Fruit fly (Drosophila melanogaster) whole organism, embryonic: Measurements from ENCODE around the gene Ythdf.
A peak's percentile ranks its signal among the peaks of the same experiment; 100 is the strongest.

ENCODE experiments used
- ATbp ChIP-seq: fragments of 200-800 bp; sonication (Bioruptor generic); optimal IDR thresholded peaks from 2 replicates; lab custom pipeline; 2017; ENCODE audit warnings: missing biosample characterization, mild to moderate bottlenecking, missing genetic modification characterization, missing genetic modification reagents
- CG10462 ChIP-seq: fragments of 200-800 bp; sonication (Bioruptor generic); optimal IDR thresholded peaks from 2 replicates; lab custom pipeline; 2016; ENCODE audit warnings: missing biosample characterization, missing genetic modification characterization
- CG10654 ChIP-seq: fragments of 200-800 bp; sonication (Bioruptor generic); optimal IDR thresholded peaks from 2 replicates; lab custom pipeline; 2016; ENCODE audit warnings: missing biosample characterization, missing genetic modification characterization
- CG10959 ChIP-seq: fragments of 200-800 bp; sonication (Bioruptor generic); IDR thresholded peaks from 2 replicates; pipeline ENCODE4 v1.3.6; 2022; ENCODE audit warnings: missing biosample characterization, missing genetic modification characterization
- CG10979 ChIP-seq: fragments of 200-800 bp; sonication (Bioruptor generic); optimal IDR thresholded peaks from 2 replicates; lab custom pipeline; 2018; ENCODE audit warnings: missing biosample characterization, mild to moderate bottlenecking, missing genetic modification characterization, moderate library complexity
- CG11093 ChIP-seq: fragments of 200-800 bp; sonication (Bioruptor generic); IDR thresholded peaks from 3 replicates; pipeline ENCODE4 v1.3.6; 2022; ENCODE audit warnings: missing biosample characterization, missing genetic modification characterization
- CG13287 ChIP-seq: fragments of 200-800 bp; sonication (Bioruptor generic); IDR thresholded peaks from 2 replicates; pipeline ENCODE4 v1.3.6; 2022; ENCODE audit warnings: missing biosample characterization, missing genetic modification characterization; ENCODE audit not compliant: partially characterized antibody
- CG14965 ChIP-seq: fragments of 200-800 bp; sonication (Bioruptor generic); optimal IDR thresholded peaks from 2 replicates; lab custom pipeline; 2016; ENCODE audit warnings: missing biosample characterization, missing genetic modification characterization, borderline replicate concordance
- CG15011 ChIP-seq: fragments of 200-800 bp; sonication (Bioruptor generic); optimal IDR thresholded peaks from 3 replicates; lab custom pipeline; 2018; ENCODE audit warnings: missing biosample characterization, mild to moderate bottlenecking, missing genetic modification characterization
- CG15073 ChIP-seq: fragments of 200-800 bp; sonication (Bioruptor generic); optimal IDR thresholded peaks from 2 replicates; lab custom pipeline; 2016; ENCODE audit warnings: missing biosample characterization, missing genetic modification characterization
- CG15601 ChIP-seq: fragments of 200-800 bp; sonication (Bioruptor generic); optimal IDR thresholded peaks from 3 replicates; lab custom pipeline; 2019; ENCODE audit warnings: missing biosample characterization, mild to moderate bottlenecking, missing genetic modification characterization, moderate library complexity
- CG32532 ChIP-seq: fragments of 200-800 bp; sonication (Bioruptor generic); IDR thresholded peaks from 2 replicates; pipeline ENCODE4 v1.3.6; 2022; ENCODE audit warnings: missing biosample characterization, missing genetic modification characterization
- CG3407 ChIP-seq: fragments of 200-800 bp; sonication (Bioruptor generic); optimal IDR thresholded peaks from 2 replicates; lab custom pipeline; 2018; ENCODE audit warnings: missing biosample characterization, mild to moderate bottlenecking, missing genetic modification characterization
- CG34224 ChIP-seq: fragments of 200-800 bp; sonication (Bioruptor generic); IDR thresholded peaks from 3 replicates; pipeline ENCODE4 v1.3.6; 2022; ENCODE audit warnings: missing biosample characterization, missing genetic modification characterization; ENCODE audit not compliant: partially characterized antibody
- CG34376 ChIP-seq: fragments of 200-800 bp; sonication (Bioruptor generic); optimal IDR thresholded peaks from 2 replicates; lab custom pipeline; 2018; ENCODE audit warnings: missing biosample characterization, mild to moderate bottlenecking, missing genetic modification characterization
- CG4282 ChIP-seq: fragments of 200-800 bp; sonication (Bioruptor generic); optimal IDR thresholded peaks from 2 replicates; lab custom pipeline; 2016; ENCODE audit warnings: missing biosample characterization, missing genetic modification characterization
- CG4404 ChIP-seq: fragments of 200-800 bp; sonication (Bioruptor generic); IDR thresholded peaks from 2 replicates; pipeline ENCODE4 v1.3.6; 2022; ENCODE audit warnings: missing biosample characterization, missing genetic modification characterization
- CG4707 ChIP-seq: fragments of 200-800 bp; sonication (Bioruptor generic); optimal IDR thresholded peaks from 2 replicates; lab custom pipeline; 2018; ENCODE audit warnings: missing biosample characterization, mild to moderate bottlenecking, missing genetic modification characterization, moderate library complexity
- CG6654 ChIP-seq: fragments of 200-800 bp; sonication (Bioruptor generic); optimal IDR thresholded peaks from 2 replicates; lab custom pipeline; 2017; ENCODE audit warnings: missing biosample characterization, mild to moderate bottlenecking, missing genetic modification characterization
- CG7987 ChIP-seq: fragments of 200-800 bp; sonication (Bioruptor generic); optimal IDR thresholded peaks from 2 replicates; lab custom pipeline; 2018; ENCODE audit warnings: missing biosample characterization, mild to moderate bottlenecking, missing genetic modification characterization, moderate library complexity
- CG8290 ChIP-seq, 3 experiments: fragments of 200-800 bp; sonication (Bioruptor generic); optimal IDR thresholded peaks; 2 replicates each; lab custom pipeline; 2016 to 2019; ENCODE audit warnings: missing biosample characterization in 3 of 3, missing genetic modification characterization in 3 of 3, mild to moderate bottlenecking in 2 of 3, moderate library complexity in 1 of 3
- Dip3 ChIP-seq: fragments of 200-800 bp; sonication (Bioruptor generic); optimal IDR thresholded peaks from 3 replicates; lab custom pipeline; 2016; ENCODE audit warnings: missing biosample characterization, missing genetic modification characterization
- Doc2 ChIP-seq: fragments of 200-800 bp; sonication (Bioruptor generic); IDR thresholded peaks from 2 replicates; pipeline ENCODE4 v1.3.6; 2022; ENCODE audit warnings: missing biosample characterization, missing genetic modification characterization
- Eip74EF ChIP-seq, 2 experiments: fragments of 200-800 bp in 1 of 2; fragments of >200 bp in 1 of 2; sonication (Bioruptor generic) in 1 of 2; optimal IDR thresholded peaks; 2 replicates each; lab custom pipeline; 2017 to 2019; ENCODE audit warnings: missing biosample characterization in 2 of 2, missing genetic modification characterization in 2 of 2, mild to moderate bottlenecking in 1 of 2, moderate library complexity in 1 of 2
- Gug ChIP-seq: fragments of 200-800 bp; sonication (Bioruptor generic); IDR thresholded peaks from 4 replicates; pipeline ENCODE4 v1.3.6; 2022; ENCODE audit warnings: missing biosample characterization, missing genetic modification characterization
- HmgD ChIP-seq: fragments of 200-800 bp; sonication (Bioruptor generic); optimal IDR thresholded peaks from 3 replicates; lab custom pipeline; 2016; ENCODE audit warnings: missing biosample characterization, missing genetic modification characterization
- Hr51 ChIP-seq, 2 experiments: fragments of 200-800 bp; sonication (Bioruptor generic); optimal IDR thresholded peaks; 2 replicates in 1 of 2; 3 replicates in 1 of 2; lab custom pipeline; 2016 to 2018; ENCODE audit warnings: missing biosample characterization in 2 of 2, missing genetic modification characterization in 2 of 2, mild to moderate bottlenecking in 1 of 2, moderate library complexity in 1 of 2
- Jarid2 ChIP-seq: fragments of 200-800 bp; sonication (Bioruptor generic); optimal IDR thresholded peaks from 3 replicates; lab custom pipeline; 2017; ENCODE audit warnings: mild to moderate bottlenecking, missing biosample characterization, missing genetic modification reagents, missing genetic modification characterization
- Lhr ChIP-seq: fragments of 200-800 bp; sonication (Bioruptor generic); optimal IDR thresholded peaks from 3 replicates; lab custom pipeline; 2017; ENCODE audit warnings: mild to moderate bottlenecking, missing biosample characterization, missing genetic modification reagents, missing genetic modification characterization
- Mrtf ChIP-seq: fragments of 200-800 bp; sonication (Bioruptor generic); IDR thresholded peaks from 3 replicates; pipeline ENCODE4 v1.3.6; 2022; ENCODE audit warnings: missing biosample characterization, missing genetic modification characterization
- NfI ChIP-seq: fragments of 200-800 bp; sonication (Bioruptor generic); optimal IDR thresholded peaks from 3 replicates; lab custom pipeline; 2018; ENCODE audit warnings: missing biosample characterization, mild to moderate bottlenecking, missing genetic modification characterization, moderate library complexity
- Xbp1 ChIP-seq: fragments of 200-800 bp; sonication (Bioruptor generic); optimal IDR thresholded peaks from 3 replicates; lab custom pipeline; 2016; ENCODE audit warnings: missing biosample characterization, mild to moderate bottlenecking, missing genetic modification characterization
- ab ChIP-seq: fragments of 200-800 bp; sonication (Bioruptor generic); optimal IDR thresholded peaks from 2 replicates; lab custom pipeline; 2016; ENCODE audit warnings: missing biosample characterization, missing genetic modification characterization
- az2 ChIP-seq: fragments of 200-800 bp; sonication (Bioruptor generic); optimal IDR thresholded peaks from 3 replicates; lab custom pipeline; 2016; ENCODE audit warnings: missing biosample characterization, missing genetic modification characterization
- btn ChIP-seq: fragments of 200-800 bp; sonication (Bioruptor generic); optimal IDR thresholded peaks from 2 replicates; lab custom pipeline; 2016; ENCODE audit warnings: missing biosample characterization, missing genetic modification characterization
- caup ChIP-seq: fragments of 200-800 bp; sonication (Bioruptor generic); optimal IDR thresholded peaks from 3 replicates; lab custom pipeline; 2017; ENCODE audit warnings: missing biosample characterization, mild to moderate bottlenecking, missing genetic modification characterization, moderate library complexity; ENCODE audit not compliant: severe bottlenecking
- croc ChIP-seq: fragments of 200-800 bp; sonication (Bioruptor generic); conservative IDR thresholded peaks from 3 replicates; pipeline ENCODE4 v1.3.6; 2022; ENCODE audit warnings: missing biosample characterization, missing genetic modification characterization
- crp ChIP-seq, 2 experiments: fragments of 200-800 bp; sonication (Bioruptor generic); optimal IDR thresholded peaks; 2 replicates in 1 of 2; 3 replicates in 1 of 2; lab custom pipeline; 2017; ENCODE audit warnings: missing biosample characterization in 2 of 2, missing genetic modification characterization in 2 of 2, mild to moderate bottlenecking in 1 of 2, moderate library complexity in 1 of 2
- cwo ChIP-seq: fragments of 200-800 bp; sonication (Bioruptor generic); optimal IDR thresholded peaks from 3 replicates; lab custom pipeline; 2017; ENCODE audit warnings: missing biosample characterization, missing genetic modification characterization, mild to moderate bottlenecking, moderate library complexity, missing genetic modification reagents
- dmrt99B ChIP-seq: fragments of 200-800 bp; sonication (Bioruptor generic); optimal IDR thresholded peaks from 2 replicates; lab custom pipeline; 2018; ENCODE audit warnings: missing biosample characterization, mild to moderate bottlenecking, missing genetic modification characterization, moderate library complexity
- fu2 ChIP-seq: fragments of 200-800 bp; sonication (Bioruptor generic); optimal IDR thresholded peaks from 2 replicates; lab custom pipeline; 2016; ENCODE audit warnings: missing biosample characterization, missing genetic modification characterization
- gem ChIP-seq: fragments of 200-800 bp; sonication (Bioruptor generic); optimal IDR thresholded peaks from 2 replicates; lab custom pipeline; 2019; ENCODE audit warnings: missing biosample characterization, mild to moderate bottlenecking, missing genetic modification characterization, moderate library complexity
- kni ChIP-seq: fragments of 200-800 bp; sonication (Bioruptor generic); optimal IDR thresholded peaks from 3 replicates; lab custom pipeline; 2017; ENCODE audit warnings: mild to moderate bottlenecking, missing biosample characterization, missing genetic modification reagents, missing genetic modification characterization
- pros ChIP-seq: fragments of 200-800 bp; sonication (Bioruptor generic); optimal IDR thresholded peaks from 3 replicates; lab custom pipeline; 2019; ENCODE audit warnings: missing biosample characterization, mild to moderate bottlenecking, missing genetic modification characterization, moderate library complexity
- run ChIP-seq: fragments of 200-800 bp; sonication (Bioruptor generic); optimal IDR thresholded peaks from 3 replicates; lab custom pipeline; 2018; ENCODE audit warnings: missing biosample characterization, mild to moderate bottlenecking, missing genetic modification characterization
- so ChIP-seq: fragments of 200-800 bp; sonication (Bioruptor generic); IDR thresholded peaks from 3 replicates; pipeline ENCODE4 v1.3.6; 2022; ENCODE audit warnings: missing biosample characterization, missing genetic modification characterization
- tgo ChIP-seq: fragments of 200-800 bp; sonication (Bioruptor generic); IDR thresholded peaks from 3 replicates; pipeline ENCODE4 v1.3.6; 2022; ENCODE audit warnings: missing biosample characterization, missing genetic modification characterization
- tin ChIP-seq: fragments of 200-800 bp; sonication (Bioruptor generic); optimal IDR thresholded peaks from 3 replicates; lab custom pipeline; 2016; ENCODE audit warnings: missing biosample characterization, missing genetic modification characterization
- twi ChIP-seq: fragments of 200-800 bp; optimal IDR thresholded peaks from 2 replicates; lab custom pipeline; 2019; ENCODE audit warnings: missing biosample characterization, mild to moderate bottlenecking, missing genetic modification characterization, moderate library complexity

The Ythdf gene

dm6 chr3R:25039028-25039476, at the start of gene Ythdf, which contains the start of gene bai:
Gene Ythdf, minus strand, starts transcription at chr3R:25039249.
Gene bai, plus strand, starts transcription at chr3R:25039374.
- TF ChIP-seq gem = no peak
- no peak for TF ChIP-seq CG11093
- no peak for TF ChIP-seq run
- TF ChIP-seq croc = no peak
- TF ChIP-seq Lhr (GFP tag; lab: Kevin White, UChicago) = peak; percentile 48
- no peak for TF ChIP-seq tgo
- TF ChIP-seq ab (GFP tag; lab: Kevin White, UChicago) = no peak
- TF ChIP-seq Eip74EF (GFP tag; optimal IDR thresholded peaks at IDR 0.05; lab: Kevin White, UChicago) = no peak
- TF ChIP-seq CG4707 (GFP tag; lab: Kevin White, UChicago) = no peak
- no peak for TF ChIP-seq CG3407
- TF ChIP-seq CG4404 (GFP tag; lab: Robert Waterston, UW) = no peak
- peak; percentile 15 for TF ChIP-seq az2
- no peak for TF ChIP-seq dmrt99B (tag; lab: Kevin White, UChicago)
- no peak for TF ChIP-seq CG10462 (GFP tag; lab: Kevin White, UChicago)
- no peak for TF ChIP-seq CG15073
- TF ChIP-seq crp (GFP tag; optimal IDR thresholded peaks at IDR 0.05; lab: Kevin White, UChicago) = peak in 1 of 2 experiments; percentile 42
- peak; percentile 91 for TF ChIP-seq CG13287 (GFP tag; lab: Robert Waterston, UW)
- TF ChIP-seq so (GFP tag; lab: Robert Waterston, UW) = no peak
- TF ChIP-seq Mrtf (GFP tag; lab: Robert Waterston, UW) = no peak
- peak; percentile 5 for TF ChIP-seq fu2
- no peak for TF ChIP-seq NfI (GFP tag; lab: Kevin White, UChicago)
- no peak for TF ChIP-seq kni (GFP tag; lab: Kevin White, UChicago)
- TF ChIP-seq Hr51 (GFP tag; optimal IDR thresholded peaks at IDR 0.05; lab: Kevin White, UChicago) = peak in 1 of 2 experiments; percentile 52
- no peak for TF ChIP-seq pros
- no peak for TF ChIP-seq Jarid2 (GFP tag; lab: Kevin White, UChicago)
- peak; percentile 80 for TF ChIP-seq CG34224 (GFP tag; lab: Robert Waterston, UW)
- TF ChIP-seq Gug = no peak
- no peak for TF ChIP-seq CG15011 (GFP tag; lab: Kevin White, UChicago)
- TF ChIP-seq Xbp1 (GFP tag; lab: Kevin White, UChicago) = peak; percentile 65
- TF ChIP-seq twi (tag; lab: Kevin White, UChicago) = no peak
- no peak for TF ChIP-seq CG7987
- no peak for TF ChIP-seq Doc2 (GFP tag; lab: Robert Waterston, UW)
- TF ChIP-seq CG10979 = peak; percentile 1
- TF ChIP-seq CG34376 (GFP tag; lab: Kevin White, UChicago) = peak; percentile 13
- TF ChIP-seq CG4282 = no peak
- TF ChIP-seq cwo (GFP tag; lab: Kevin White, UChicago) = no peak
- no peak for TF ChIP-seq CG10959 (GFP tag; lab: Robert Waterston, UW)
- no peak for TF ChIP-seq CG15601 (tag; lab: Kevin White, UChicago)
- TF ChIP-seq CG6654 (GFP tag; lab: Kevin White, UChicago) = no peak
- peak; percentile 17 for TF ChIP-seq HmgD (GFP tag; lab: Kevin White, UChicago)
- TF ChIP-seq CG32532 = peak; percentile 48; the same call in 1 of the 2 replicates
- peak; percentile 18 for TF ChIP-seq CG10654 (GFP tag; lab: Kevin White, UChicago)
- TF ChIP-seq ATbp (GFP tag; lab: Kevin White, UChicago) = no peak
- TF ChIP-seq tin (GFP tag; lab: Kevin White, UChicago) = peak; percentile 14
- no peak for TF ChIP-seq btn (GFP tag; lab: Kevin White, UChicago)
- peak; percentile 43 for TF ChIP-seq CG8290 (GFP tag; optimal IDR thresholded peaks at IDR 0.05; lab: Kevin White, UChicago)
- peak in 1 of 2 experiments; percentile 5 for TF ChIP-seq CG8290 (tag; optimal IDR thresholded peaks at IDR 0.05; lab: Kevin White, UChicago)
- no peak for TF ChIP-seq CG14965
- no peak for TF ChIP-seq caup (GFP tag; lab: Kevin White, UChicago)
- TF ChIP-seq Dip3 (GFP tag; lab: Kevin White, UChicago) = peak; percentile 17
